Fruit fly (Drosophila melanogaster): ENCODE data around the gene Ugt302C1.

Ugt302C1 gene

dm6 chr3R:11196648-11197388, 39.9 kb downstream of the Ugt302C1 start (continued):
- TF ChIP-seq maf-S (GFP tag; optimal IDR thresholded peaks at IDR 0.05) (peak; percentile 81), ATbp (GFP tag; optimal IDR thresholded peaks at IDR 0.05) (peak; percentile 97), CG17186 (GFP tag; optimal IDR thresholded peaks at IDR 0.05) (peak; percentile 80), Nf-YC (tag; optimal IDR thresholded peaks at IDR 0.05) (peak; percentile 88), Max (GFP tag; optimal IDR thresholded peaks at IDR 0.05) (peak; percentile 97), Atf6 (GFP tag; IDR thresholded peaks at IDR 0.05) (peak; percentile 99), lab (GFP tag; optimal IDR thresholded peaks at IDR 0.05) (peak; percentile 99), CG15514 (GFP tag; optimal IDR thresholded peaks at IDR 0.05) (peak; percentile 90), aop (GFP tag; IDR thresholded peaks at IDR 0.05) (no peak), YL-1 (GFP tag; optimal IDR thresholded peaks at IDR 0.05) (peak; percentile 90), sc (optimal IDR thresholded peaks at IDR 0.05) (no peak), sc (GFP tag; optimal IDR thresholded peaks at IDR 0.05) (peak; percentile 97), esg (GFP tag; conservative IDR thresholded peaks at IDR 0.05) (peak; percentile 99), CG1529 (GFP tag; optimal IDR thresholded peaks at IDR 0.05) (peak; percentile 97), lmd (GFP tag; IDR thresholded peaks at IDR 0.05) (peak; percentile 99), gce (GFP tag; IDR thresholded peaks at IDR 0.05) (peak; percentile 96), dmrt11E (tag; optimal IDR thresholded peaks at IDR 0.05) (peak; percentile 90), eve (GFP tag; optimal IDR thresholded peaks at IDR 0.05) (peak in 1 of 2 experiments; percentile 99), CG12391 (tag; optimal IDR thresholded peaks at IDR 0.05) (peak; percentile 99), Ssrp (tag; optimal IDR thresholded peaks at IDR 0.05) (peak; percentile 100), Bdp1 (GFP tag; optimal IDR thresholded peaks at IDR 0.05) (peak; percentile 80), dpn (GFP tag; optimal IDR thresholded peaks at IDR 0.05) (peak; percentile 96 to 97), Optix (GFP tag; IDR thresholded peaks at IDR 0.05) (no peak; the same call in 2 of the 3 replicates), fd64A (GFP tag; optimal IDR thresholded peaks at IDR 0.05) (peak; percentile 85), CG6254 (GFP tag; optimal IDR thresholded peaks at IDR 0.05) (peak; percentile 94), CG7839 (tag; optimal IDR thresholded peaks at IDR 0.05) (peak; percentile 100), da (GFP tag; optimal IDR thresholded peaks at IDR 0.05) (peak; percentile 82), exex (tag; optimal IDR thresholded peaks at IDR 0.05) (peak; percentile 94), gcm2 (GFP tag; optimal IDR thresholded peaks at IDR 0.05) (no peak), CG6272 (GFP tag; IDR thresholded peaks at IDR 0.05) (peak; percentile 96), CG7357 (GFP tag; IDR thresholded peaks at IDR 0.05) (peak; percentile 96), D (optimal IDR thresholded peaks at IDR 0.05) (no peak), D (GFP tag; optimal IDR thresholded peaks at IDR 0.05) (peak; percentile 99), E2f2 (GFP tag; IDR thresholded peaks at IDR 0.05) (peak; percentile 87), CG14667 (GFP tag; IDR thresholded peaks at IDR 0.05) (peak; percentile 96), cad (GFP tag; optimal IDR thresholded peaks at IDR 0.05) (no peak), CTCF (GFP tag; optimal IDR thresholded peaks at IDR 0.05) (peak; percentile 67), CG7271 (tag; optimal IDR thresholded peaks at IDR 0.05) (peak; percentile 85), pum (GFP tag; optimal IDR thresholded peaks at IDR 0.05) (peak; percentile 82), ase (GFP tag; IDR thresholded peaks at IDR 0.05) (peak; percentile 97), Stat92E (GFP tag; optimal IDR thresholded peaks at IDR 0.05) (peak in 1 of 3 experiments; percentile 99), CG18599 (GFP tag; optimal IDR thresholded peaks at IDR 0.05) (peak; percentile 99), bab2 (GFP tag; optimal IDR thresholded peaks at IDR 0.05) (peak; percentile 98), Mrtf (GFP tag; IDR thresholded peaks at IDR 0.05) (peak; percentile 98), Scr (GFP tag; IDR thresholded peaks at IDR 0.05; ENCODE audit: partially characterized antibody) (no peak), NC2β (GFP tag; optimal IDR thresholded peaks at IDR 0.05) (peak; percentile 55), CG4707 (GFP tag; optimal IDR thresholded peaks at IDR 0.05) (peak; percentile 82), Doc2 (GFP tag; IDR thresholded peaks at IDR 0.05) (peak; percentile 93), Hr3 (GFP tag; optimal IDR thresholded peaks at IDR 0.05) (peak; percentile 99), crp (GFP tag; optimal IDR thresholded peaks at IDR 0.05) (peak in 1 of 2 experiments; percentile 74)
